Worm (Caenorhabditis elegans): Measurements from ENCODE around the gene rac-2.

DNA sequence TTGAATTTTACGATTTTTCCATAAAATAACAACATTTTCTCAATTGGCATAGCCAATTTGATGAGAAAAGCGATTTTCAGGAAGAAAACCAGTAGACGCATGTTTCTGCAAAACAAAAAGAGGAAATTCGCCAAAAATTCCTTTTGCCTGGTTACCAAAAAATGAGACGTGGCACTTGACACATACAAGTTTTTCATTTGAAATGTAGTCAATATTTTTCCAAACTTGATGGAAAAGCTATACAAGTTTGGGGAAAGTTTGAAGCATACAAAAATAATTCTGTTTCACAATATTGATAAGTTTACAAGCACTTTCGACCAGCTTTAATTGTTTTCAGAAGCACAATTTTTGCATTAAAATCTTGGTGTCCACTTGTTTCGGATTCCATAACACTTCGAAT lies 27.4 kb upstream of the rac-2 start, which contains the start of gene clec-191:
- TF ChIP-seq pha-4 (tag; optimal IDR thresholded peaks at IDR 0.05) (no peak), ets-4 (tag; optimal IDR thresholded peaks at IDR 0.05) (no peak), ztf-16 (tag; optimal IDR thresholded peaks at IDR 0.05) (no peak), ama-1 (optimal IDR thresholded peaks at IDR 0.05) (no peak), fkh-6 (tag; optimal IDR thresholded peaks at IDR 0.05) (no peak), che-1 (tag; optimal IDR thresholded peaks at IDR 0.05) (no peak), hlh-30 (tag; optimal IDR thresholded peaks at IDR 0.05; ENCODE audit: insufficient read depth) (no peak), rnt-1 (tag; optimal IDR thresholded peaks at IDR 0.05) (no peak), nfya-1 (tag; optimal IDR thresholded peaks at IDR 0.05) (no peak), elt-2 (tag; optimal IDR thresholded peaks at IDR 0.05) (no peak)
